Worm (Caenorhabditis elegans) whole organism, mixed stage, embryonic: ENCODE data around the gene C10C5.7.

Experiments
- blmp-1 ChIP-seq: fragments of 150-350 bp; optimal IDR thresholded peaks from 2 replicates; lab custom pipeline; 2014; ENCODE audit warnings: missing biosample characterization, missing genetic modification characterization
- ceh-39 ChIP-seq: fragments of 150-350 bp; optimal IDR thresholded peaks from 2 replicates; lab custom pipeline; 2014; ENCODE audit warnings: missing biosample characterization, missing genetic modification characterization
- elt-3 ChIP-seq: fragments of 150-350 bp; optimal IDR thresholded peaks from 2 replicates; lab custom pipeline; 2014; ENCODE audit warnings: missing biosample characterization, missing genetic modification characterization
- mab-5 ChIP-seq: fragments of 150-350 bp; optimal IDR thresholded peaks from 2 replicates; lab custom pipeline; 2014; ENCODE audit warnings: missing biosample characterization, missing genetic modification characterization
- mep-1 ChIP-seq: fragments of 150-350 bp; optimal IDR thresholded peaks from 2 replicates; lab custom pipeline; 2017; ENCODE audit warnings: missing biosample characterization, missing genetic modification reagents, missing genetic modification characterization, inconsistent platforms
- nhr-12 ChIP-seq: fragments of 150-350 bp; optimal IDR thresholded peaks from 2 replicates; lab custom pipeline; 2014; ENCODE audit warnings: missing biosample characterization, missing genetic modification characterization
- nhr-237 ChIP-seq: fragments of 150-350 bp; optimal IDR thresholded peaks from 2 replicates; lab custom pipeline; 2014; ENCODE audit warnings: missing biosample characterization, missing genetic modification characterization
- pha-4 ChIP-seq: fragments of 150-350 bp; optimal IDR thresholded peaks from 2 replicates; lab custom pipeline; 2018; ENCODE audit warnings: missing biosample characterization, missing genetic modification reagents, missing genetic modification characterization
- snpc-4 ChIP-seq: fragments of 150-350 bp; optimal IDR thresholded peaks from 2 replicates; lab custom pipeline; 2014; ENCODE audit warnings: missing biosample characterization, missing genetic modification characterization
- sptf-1 ChIP-seq: sonication (generic microtip); optimal IDR thresholded peaks from 2 replicates; lab custom pipeline; 2017; ENCODE audit warnings: mild to moderate bottlenecking, missing genetic modification characterization, moderate library complexity, missing compliant biosample characterization
- unc-62 ChIP-seq: fragments of 150-350 bp; optimal IDR thresholded peaks from 2 replicates; lab custom pipeline; 2014; ENCODE audit warnings: missing biosample characterization, missing genetic modification reagents, missing genetic modification characterization

- TF ChIP-seq blmp-1 (tag; lab: Kevin White, UChicago) (no peak), ceh-39 (tag; lab: Kevin White, UChicago) (no peak), snpc-4 (tag; lab: Kevin White, UChicago) (no peak), pha-4 (tag; lab: Kevin White, UChicago) (no peak), elt-3 (no peak), unc-62 (no peak), mab-5 (no peak), mep-1 (tag; lab: Kevin White, UChicago) (no peak), nhr-237 (no peak), sptf-1 (tag; lab: Kevin White, UChicago) (no peak), nhr-12 (tag; lab: Kevin White, UChicago) (no peak)
Measured at ce11 chrIV:9353728-9354127, 31.2 kb upstream of the C10C5.7 start.
